Worm (Caenorhabditis elegans) whole organism, late embryonic: ENCODE data around the gene M163.22.

Experiments used
- C08G9.2 ChIP-seq: sonication (generic microtip); optimal IDR thresholded peaks from 2 replicates; lab custom pipeline; 2016; ENCODE audit warnings: mild to moderate bottlenecking, missing genetic modification characterization, moderate library complexity, missing compliant biosample characterization
- C38D4.7 ChIP-seq: fragments of 200-800 bp; sonication (Bioruptor generic); optimal IDR thresholded peaks from 2 replicates; lab custom pipeline; 2018; ENCODE audit warnings: mild to moderate bottlenecking, missing genetic modification characterization, moderate library complexity, missing compliant biosample characterization
- K02D7.2 ChIP-seq: sonication (generic microtip); optimal IDR thresholded peaks from 2 replicates; lab custom pipeline; 2017; ENCODE audit warnings: mild to moderate bottlenecking, missing genetic modification characterization, missing compliant biosample characterization
- K09A11.1 ChIP-seq: sonication (generic microtip); optimal IDR thresholded peaks from 2 replicates; lab custom pipeline; 2017; ENCODE audit warnings: antibody characterized with exemption, mild to moderate bottlenecking, missing genetic modification characterization, missing compliant biosample characterization; ENCODE audit not compliant: insufficient read depth
- T23F11.4 ChIP-seq: fragments of 200-800 bp; sonication (Bioruptor generic); optimal IDR thresholded peaks from 2 replicates; lab custom pipeline; 2018; ENCODE audit warnings: mild to moderate bottlenecking, missing genetic modification characterization, missing compliant biosample characterization
- Y22D7AL.16 ChIP-seq: sonication (generic microtip); optimal IDR thresholded peaks from 2 replicates; lab custom pipeline; 2016; ENCODE audit warnings: missing genetic modification characterization, missing compliant biosample characterization
- ama-1 ChIP-seq: fragments of 150-350 bp; optimal IDR thresholded peaks from 2 replicates; lab custom pipeline; 2014
- ceh-14 ChIP-seq: sonication (generic microtip); optimal IDR thresholded peaks from 2 replicates; lab custom pipeline; 2016; ENCODE audit warnings: missing genotype, missing genetic modification characterization, missing compliant biosample characterization
- ceh-18 ChIP-seq: sonication (generic microtip); optimal IDR thresholded peaks from 2 replicates; lab custom pipeline; 2016; ENCODE audit warnings: missing genetic modification characterization, missing compliant biosample characterization
- ceh-2 ChIP-seq: sonication (generic microtip); optimal IDR thresholded peaks from 2 replicates; lab custom pipeline; 2016; ENCODE audit warnings: missing genotype, missing genetic modification characterization, missing compliant biosample characterization
- ceh-24 ChIP-seq: sonication (generic microtip); optimal IDR thresholded peaks from 2 replicates; lab custom pipeline; 2016; ENCODE audit warnings: mild to moderate bottlenecking, missing genetic modification characterization, missing compliant biosample characterization
- ceh-30 ChIP-seq: fragments of 150-350 bp; optimal IDR thresholded peaks from 2 replicates; lab custom pipeline; 2014; ENCODE audit warnings: missing biosample characterization, missing genetic modification characterization
- ceh-31 ChIP-seq: sonication (generic microtip); optimal IDR thresholded peaks from 2 replicates; lab custom pipeline; 2016; ENCODE audit warnings: missing genetic modification characterization, missing compliant biosample characterization
- ceh-34 ChIP-seq: sonication (generic microtip); optimal IDR thresholded peaks from 2 replicates; lab custom pipeline; 2016; ENCODE audit warnings: mild to moderate bottlenecking, missing genetic modification characterization, missing compliant biosample characterization
- ceh-45 ChIP-seq: fragments of 200-800 bp; sonication (Bioruptor generic); IDR thresholded peaks from 2 replicates; pipeline ENCODE4 v1.3.6; 2022; ENCODE audit warnings: missing genetic modification reagents, missing genetic modification characterization, missing compliant biosample characterization
- ceh-9 ChIP-seq: sonication (generic microtip); optimal IDR thresholded peaks from 2 replicates; lab custom pipeline; 2016; ENCODE audit warnings: mild to moderate bottlenecking, missing genetic modification characterization, inconsistent platforms, missing compliant biosample characterization
- che-1 ChIP-seq: sonication (generic microtip); optimal IDR thresholded peaks from 2 replicates; lab custom pipeline; 2016; ENCODE audit warnings: mild to moderate bottlenecking, missing genetic modification characterization, missing compliant biosample characterization
- dve-1 ChIP-seq: sonication (generic microtip); optimal IDR thresholded peaks from 2 replicates; lab custom pipeline; 2017; ENCODE audit warnings: antibody characterized with exemption, mild to moderate bottlenecking, missing genetic modification characterization, missing compliant biosample characterization
- elt-2 ChIP-seq: sonication (generic microtip); optimal IDR thresholded peaks from 2 replicates; lab custom pipeline; 2016; ENCODE audit warnings: missing genetic modification reagents, missing genetic modification characterization, missing compliant biosample characterization
- elt-4 ChIP-seq: sonication (generic microtip); optimal IDR thresholded peaks from 2 replicates; lab custom pipeline; 2016; ENCODE audit warnings: missing genetic modification characterization, missing compliant biosample characterization
- ets-4 ChIP-seq: sonication (generic microtip); optimal IDR thresholded peaks from 2 replicates; lab custom pipeline; 2016; ENCODE audit warnings: missing genetic modification characterization, missing compliant biosample characterization
- eyg-1 ChIP-seq: sonication (generic microtip); optimal IDR thresholded peaks from 2 replicates; lab custom pipeline; 2016; ENCODE audit warnings: missing genotype, missing genetic modification characterization, missing compliant biosample characterization
- fax-1 ChIP-seq: sonication (generic microtip); optimal IDR thresholded peaks from 2 replicates; lab custom pipeline; 2016; ENCODE audit warnings: missing genotype, missing genetic modification characterization, missing compliant biosample characterization
- fkh-10 ChIP-seq: fragments of 150-350 bp; optimal IDR thresholded peaks from 2 replicates; lab custom pipeline; 2014; ENCODE audit warnings: missing biosample characterization, missing genetic modification reagents, missing genetic modification characterization
- hlh-13 ChIP-seq: fragments of 200-800 bp; sonication (Bioruptor generic); optimal IDR thresholded peaks from 2 replicates; lab custom pipeline; 2018; ENCODE audit warnings: mild to moderate bottlenecking, missing genetic modification characterization, missing compliant biosample characterization
- hlh-15 ChIP-seq: sonication (generic microtip); optimal IDR thresholded peaks from 2 replicates; lab custom pipeline; 2016; ENCODE audit warnings: missing genetic modification characterization, missing compliant biosample characterization
- hlh-30 ChIP-seq: sonication (generic microtip); optimal IDR thresholded peaks from 2 replicates; lab custom pipeline; 2017; ENCODE audit warnings: antibody characterized with exemption, missing genetic modification characterization, missing compliant biosample characterization; ENCODE audit not compliant: insufficient read depth
- hlh-6 ChIP-seq: sonication (generic microtip); optimal IDR thresholded peaks from 2 replicates; lab custom pipeline; 2016; ENCODE audit warnings: missing genotype, missing genetic modification characterization, missing compliant biosample characterization
- lim-6 ChIP-seq: sonication (generic microtip); optimal IDR thresholded peaks from 2 replicates; lab custom pipeline; 2016; ENCODE audit warnings: missing genetic modification characterization, missing compliant biosample characterization
- madf-2 ChIP-seq: sonication (generic microtip); optimal IDR thresholded peaks from 2 replicates; lab custom pipeline; 2017; ENCODE audit warnings: missing genetic modification characterization, missing compliant biosample characterization
- nhr-11 ChIP-seq: fragments of 150-350 bp; optimal IDR thresholded peaks from 2 replicates; lab custom pipeline; 2014; ENCODE audit warnings: missing biosample characterization, missing genetic modification characterization
- nhr-232 ChIP-seq: sonication (generic microtip); optimal IDR thresholded peaks from 2 replicates; lab custom pipeline; 2016; ENCODE audit warnings: missing genetic modification characterization, missing compliant biosample characterization
- npax-4 ChIP-seq: sonication (generic microtip); optimal IDR thresholded peaks from 2 replicates; lab custom pipeline; 2016; ENCODE audit warnings: missing genetic modification characterization, missing compliant biosample characterization
- pag-3 ChIP-seq: sonication (generic microtip); optimal IDR thresholded peaks from 2 replicates; lab custom pipeline; 2016; ENCODE audit warnings: missing compliant biosample characterization, missing genetic modification characterization, borderline replicate concordance
- pat-9 ChIP-seq: fragments of 200-800 bp; sonication (Bioruptor generic); optimal IDR thresholded peaks from 2 replicates; lab custom pipeline; 2018; ENCODE audit warnings: mild to moderate bottlenecking, missing genetic modification characterization, moderate library complexity, missing compliant biosample characterization
- pax-1 ChIP-seq: fragments of 150-350 bp; optimal IDR thresholded peaks from 2 replicates; lab custom pipeline; 2014; ENCODE audit warnings: missing biosample characterization, missing genetic modification characterization
- pha-4 ChIP-seq: fragments of 150-350 bp; optimal IDR thresholded peaks from 2 replicates; lab custom pipeline; 2018; ENCODE audit warnings: missing biosample characterization, missing genetic modification reagents, missing genetic modification characterization
- pqm-1 ChIP-seq: sonication (generic microtip); optimal IDR thresholded peaks from 2 replicates; lab custom pipeline; 2016; ENCODE audit warnings: missing genetic modification characterization, missing compliant biosample characterization
- ref-2 ChIP-seq: sonication (generic microtip); optimal IDR thresholded peaks from 2 replicates; lab custom pipeline; 2016; ENCODE audit warnings: missing genetic modification characterization, missing compliant biosample characterization
- sdc-2 ChIP-seq: sonication (generic microtip); optimal IDR thresholded peaks from 2 replicates; lab custom pipeline; 2016; ENCODE audit warnings: missing genotype, missing genetic modification characterization, missing compliant biosample characterization
- sox-2 ChIP-seq: fragments of 200-800 bp; sonication (Bioruptor generic); IDR thresholded peaks from 2 replicates; pipeline ENCODE4 v1.3.6; 2022; ENCODE audit warnings: missing genetic modification reagents, missing genetic modification characterization, missing compliant biosample characterization
- syd-9 ChIP-seq: sonication (generic microtip); optimal IDR thresholded peaks from 2 replicates; lab custom pipeline; 2016; ENCODE audit warnings: mild to moderate bottlenecking, missing genetic modification characterization, moderate library complexity, missing compliant biosample characterization
- tbx-2 ChIP-seq: sonication (generic microtip); optimal IDR thresholded peaks from 2 replicates; lab custom pipeline; 2016; ENCODE audit warnings: missing genetic modification characterization, missing compliant biosample characterization
- tbx-7 ChIP-seq: sonication (generic microtip); optimal IDR thresholded peaks from 2 replicates; lab custom pipeline; 2016; ENCODE audit warnings: missing genotype, missing genetic modification characterization, missing compliant biosample characterization
- ttx-3 ChIP-seq: sonication (generic microtip); optimal IDR thresholded peaks from 2 replicates; lab custom pipeline; 2016; ENCODE audit warnings: missing genetic modification reagents, missing genetic modification characterization, missing compliant biosample characterization
- unc-3 ChIP-seq, 2 experiments: fragments of 200-800 bp in 1 of 2; sonication (Bioruptor generic) in 1 of 2; sonication (generic microtip) in 1 of 2; conservative IDR thresholded peaks in 1 of 2; optimal IDR thresholded peaks in 1 of 2; 2 replicates each; pipeline versions ENCODE4 v1.3.6 to Lab custom; 2016 to 2022; ENCODE audit warnings: missing compliant biosample characterization in 2 of 2, missing genetic modification characterization in 2 of 2, missing genetic modification reagents in 1 of 2
- unc-55 ChIP-seq: sonication (generic microtip); optimal IDR thresholded peaks from 2 replicates; lab custom pipeline; 2017; ENCODE audit warnings: missing biosample characterization, missing genetic modification reagents, missing genetic modification characterization
- unc-86 ChIP-seq: sonication (generic microtip); optimal IDR thresholded peaks from 2 replicates; lab custom pipeline; 2016; ENCODE audit warnings: missing genetic modification characterization, missing compliant biosample characterization
- zip-5 ChIP-seq: sonication (generic microtip); optimal IDR thresholded peaks from 2 replicates; lab custom pipeline; 2016; ENCODE audit warnings: missing genetic modification characterization, missing compliant biosample characterization

Gene M163.22

DNA sequence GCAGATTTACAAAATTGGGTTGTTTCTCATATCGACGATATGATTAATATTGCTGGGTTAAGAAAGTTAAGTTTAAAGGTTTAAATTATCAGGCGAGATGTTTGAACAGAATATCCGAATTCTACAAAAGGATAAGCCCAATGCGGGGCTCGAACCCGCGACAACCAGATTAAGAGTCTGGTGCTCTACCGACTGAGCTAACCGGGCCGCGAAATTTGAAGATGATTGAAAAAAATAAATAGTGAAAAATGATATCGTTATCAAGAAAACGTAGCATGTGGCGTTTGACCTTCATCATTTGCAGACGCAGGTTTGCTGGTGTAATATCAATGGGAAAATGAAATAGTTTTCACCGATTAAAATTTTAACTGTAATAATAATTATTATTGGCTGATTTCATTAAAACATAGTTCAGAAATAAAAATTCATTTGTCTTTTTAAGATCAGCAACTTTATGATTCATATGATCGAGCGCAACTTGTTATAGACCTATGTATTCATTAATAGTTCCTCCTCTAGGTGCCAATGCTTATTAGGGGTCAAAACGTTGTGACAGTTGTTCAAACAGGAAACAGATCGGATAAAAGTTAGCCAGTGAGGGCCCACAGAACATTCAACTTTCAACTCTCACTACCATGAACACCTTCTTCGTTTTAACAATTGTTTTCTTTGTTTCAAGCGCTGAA is 13.2 kb downstream of the M163.22 start, which contains the start of gene M163.11:
M163.11 (plus strand) TSS at position 636 of the 686 bp plus-strand sequence.
- TF ChIP-seq ets-4 (tag; lab: Kevin White, UChicago) (no peak), ama-1 (lab: Kevin White, UChicago) (no peak), npax-4 (no peak), dve-1 (tag; lab: Kevin White, UChicago) (peak; percentile 45)
- TF ChIP-seq, all 69 proteins: peak for 1

DNA sequence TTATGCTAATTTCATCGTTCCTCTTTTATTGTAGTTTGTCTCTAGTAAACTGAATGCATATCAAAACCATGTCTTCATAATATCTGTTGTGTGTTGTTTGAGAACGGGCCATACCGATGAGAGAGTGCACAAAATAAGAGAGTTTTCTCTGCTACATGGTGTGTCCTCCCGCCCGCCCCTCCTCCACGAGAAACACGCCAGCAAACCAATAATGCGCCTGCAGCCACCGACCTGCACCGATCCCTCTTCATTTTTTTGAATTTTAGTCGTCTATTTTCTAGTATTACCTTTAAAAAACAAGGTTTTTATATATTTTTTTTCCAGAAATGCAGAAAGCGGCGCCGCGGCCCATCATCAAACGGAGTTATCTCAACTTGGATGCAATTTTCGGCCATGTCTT is 14.6 kb downstream of the M163.22 start, which contains the start of gene gfi-3:
gfi-3 (plus strand) TSS at position 325 of the 400 bp plus-strand sequence.
- TF ChIP-seq fkh-10 (GFP tag; lab: Kevin White, UChicago) (no peak), K09A11.1 (tag; lab: Kevin White, UChicago) (no peak), pag-3 (tag; lab: Kevin White, UChicago) (no peak), Y22D7AL.16 (tag; lab: Kevin White, UChicago) (no peak), unc-3 (GFP tag; conservative IDR thresholded peaks at IDR 0.05; lab: Robert Waterston, UW) (peak; percentile 20; the same call in 1 of the 2 replicates), unc-3 (tag; optimal IDR thresholded peaks at IDR 0.05; lab: Kevin White, UChicago) (no peak), elt-4 (tag; lab: Kevin White, UChicago) (no peak), pax-1 (tag; lab: Kevin White, UChicago) (no peak), hlh-13 (GFP tag; lab: Kevin White, UChicago) (no peak), ceh-9 (tag; lab: Kevin White, UChicago) (no peak), tbx-7 (tag; lab: Kevin White, UChicago) (no peak), C38D4.7 (GFP tag; lab: Kevin White, UChicago) (peak; percentile 35), fax-1 (tag; lab: Kevin White, UChicago) (no peak), sox-2 (GFP tag; lab: Robert Waterston, UW) (no peak), ttx-3 (tag; lab: Kevin White, UChicago) (peak; percentile 41), K02D7.2 (no peak), ceh-34 (tag; lab: Kevin White, UChicago) (peak; percentile 77), ceh-24 (no peak), pha-4 (tag; lab: Kevin White, UChicago) (no peak), pqm-1 (tag; lab: Kevin White, UChicago) (no peak), ceh-14 (tag; lab: Kevin White, UChicago) (peak; percentile 11), unc-86 (tag; lab: Kevin White, UChicago) (peak; percentile 40), elt-2 (peak; percentile 72), ceh-18 (peak; percentile 61), sdc-2 (peak; percentile 76), nhr-11 (tag; lab: Kevin White, UChicago) (no peak), ama-1 (lab: Kevin White, UChicago) (no peak), ceh-31 (tag; lab: Kevin White, UChicago) (peak; percentile 46), T23F11.4 (GFP tag; lab: Kevin White, UChicago) (no peak), nhr-232 (tag; lab: Kevin White, UChicago) (no peak), zip-5 (tag; lab: Kevin White, UChicago) (no peak), syd-9 (peak; percentile 10), dve-1 (tag; lab: Kevin White, UChicago) (no peak), tbx-2 (tag; lab: Kevin White, UChicago) (peak; percentile 72), pat-9 (tag; lab: Kevin White, UChicago) (peak; percentile 2), eyg-1 (tag; lab: Kevin White, UChicago) (no peak), C08G9.2 (tag; lab: Kevin White, UChicago) (no peak), hlh-15 (tag; lab: Kevin White, UChicago) (no peak), ceh-30 (no peak), hlh-30 (tag; lab: Kevin White, UChicago) (no peak), unc-55 (GFP tag; lab: Kevin White, UChicago) (peak; percentile 23), che-1 (tag; lab: Kevin White, UChicago) (no peak), ceh-2 (peak; percentile 4), madf-2 (tag; lab: Kevin White, UChicago) (peak; percentile 48), lim-6 (tag; lab: Kevin White, UChicago) (no peak), ceh-45 (GFP tag; lab: Robert Waterston, UW) (no peak), ref-2 (tag; lab: Kevin White, UChicago) (no peak), ets-4 (tag; lab: Kevin White, UChicago) (no peak), hlh-6 (tag; lab: Kevin White, UChicago) (no peak)
